Fruit fly (Drosophila melanogaster) whole organism, wandering third instar larva: ENCODE data around the gene c12.1.

Source experiments
- CrebA ChIP-seq: fragments of 200-800 bp; sonication (Bioruptor generic); optimal IDR thresholded peaks from 2 replicates; lab custom pipeline; 2016; ENCODE audit warnings: missing biosample characterization, mild to moderate bottlenecking, missing genetic modification characterization, borderline replicate concordance
- Rel ChIP-seq, 2 experiments: fragments of 200-800 bp; sonication (Bioruptor generic) in 1 of 2; optimal IDR thresholded peaks; 2 replicates in 1 of 2; 3 replicates in 1 of 2; lab custom pipeline; 2016 to 2019; ENCODE audit warnings: mild to moderate bottlenecking in 2 of 2, missing biosample characterization in 2 of 2, missing genetic modification characterization in 2 of 2, moderate library complexity in 1 of 2

- no peak for TF ChIP-seq Rel (GFP tag; optimal IDR thresholded peaks at IDR 0.05; lab: Kevin White, UChicago)
- no peak for TF ChIP-seq Rel (tag; optimal IDR thresholded peaks at IDR 0.05; lab: Kevin White, UChicago)
- TF ChIP-seq CrebA (GFP tag; lab: Kevin White, UChicago): no peak
These were observed 28.7 kb upstream of the c12.1 start for dm6 chrX:9347767-9348166.
